Worm (Caenorhabditis elegans): ENCODE measurements around the gene T26C12.3.

T26C12.3 gene

DNA sequence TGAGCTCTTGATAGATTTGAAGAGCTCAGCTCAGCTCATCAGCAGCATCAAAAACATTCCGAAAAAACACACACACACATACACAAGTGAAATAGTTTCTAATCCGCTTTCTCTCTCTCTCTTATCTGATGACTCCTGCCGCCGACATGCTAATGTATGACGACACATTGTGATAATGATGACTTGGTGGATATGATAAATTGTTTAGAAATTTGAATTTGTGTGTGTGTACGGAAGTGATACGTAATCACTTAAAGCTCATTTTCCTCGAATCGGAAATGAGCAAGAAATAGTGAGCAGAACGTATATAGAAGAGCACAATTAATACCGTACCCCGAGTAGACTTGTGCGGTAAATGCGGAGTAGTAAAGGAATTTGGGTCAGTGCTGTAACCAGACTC, 26.3 kb downstream of the T26C12.3 start:
- TF ChIP-seq elt-2 (tag; optimal IDR thresholded peaks at IDR 0.05): no peak
- no peak for TF ChIP-seq lin-15B (tag; optimal IDR thresholded peaks at IDR 0.05)
- no peak for TF ChIP-seq egl-5 (tag; optimal IDR thresholded peaks at IDR 0.05)
- TF ChIP-seq unc-39 (tag; optimal IDR thresholded peaks at IDR 0.05): no peak
- no peak for TF ChIP-seq hmg-11 (tag; optimal IDR thresholded peaks at IDR 0.05)
- no peak for TF ChIP-seq ZK546.5 (tag; optimal IDR thresholded peaks at IDR 0.05)
- TF ChIP-seq pha-4 (tag; optimal IDR thresholded peaks at IDR 0.05): no peak
- TF ChIP-seq tbx-2 (tag; optimal IDR thresholded peaks at IDR 0.05): no peak
- TF ChIP-seq nhr-23 (tag; optimal IDR thresholded peaks at IDR 0.05): no peak
- TF ChIP-seq R02D3.7 (tag; optimal IDR thresholded peaks at IDR 0.05): no peak
- no peak for TF ChIP-seq nfya-1 (tag; optimal IDR thresholded peaks at IDR 0.05; ENCODE audit: insufficient read depth)
- no peak for TF ChIP-seq egl-27 (tag; optimal IDR thresholded peaks at IDR 0.05)
- no peak for TF ChIP-seq pqm-1 (tag; optimal IDR thresholded peaks at IDR 0.05)

- TF ChIP-seq elt-2 (tag; optimal IDR thresholded peaks at IDR 0.05) (no peak), lin-15B (tag; optimal IDR thresholded peaks at IDR 0.05) (no peak), nhr-67 (tag; optimal IDR thresholded peaks at IDR 0.05) (no peak), ceh-28 (tag; optimal IDR thresholded peaks at IDR 0.05) (peak; percentile 67), skn-1 (tag; optimal IDR thresholded peaks at IDR 0.05) (no peak), elt-3 (tag; optimal IDR thresholded peaks at IDR 0.05) (peak in 1 of 3 experiments; percentile 31), elt-1 (tag; optimal IDR thresholded peaks at IDR 0.05) (no peak), tbx-2 (tag; optimal IDR thresholded peaks at IDR 0.05) (no peak), nhr-23 (tag; optimal IDR thresholded peaks at IDR 0.05) (peak; percentile 92), nhr-25 (tag; optimal IDR thresholded peaks at IDR 0.05) (peak; percentile 12), ZK546.5 (tag; optimal IDR thresholded peaks at IDR 0.05) (no peak), unc-62 (GFP tag; optimal IDR thresholded peaks at IDR 0.05) (no peak), egl-27 (tag; optimal IDR thresholded peaks at IDR 0.05) (peak; percentile 12), nhr-43 (tag; optimal IDR thresholded peaks at IDR 0.05; ENCODE audit: poor library complexity, severe bottlenecking) (peak; percentile 81), mml-1 (tag; optimal IDR thresholded peaks at IDR 0.05) (no peak), R02D3.7 (tag; optimal IDR thresholded peaks at IDR 0.05) (no peak)
Measured at ce11 chrIV:3234269-3234668, 38.9 kb downstream of the T26C12.3 start.

ce11 chrIV:3233429-3233885, 39.7 kb downstream of the T26C12.3 start:
- TF ChIP-seq tbx-2 (tag; optimal IDR thresholded peaks at IDR 0.05): peak; percentile 12
- no peak for TF ChIP-seq mml-1 (tag; optimal IDR thresholded peaks at IDR 0.05)
- peak; percentile 19 for TF ChIP-seq nfya-1 (tag; optimal IDR thresholded peaks at IDR 0.05; ENCODE audit: insufficient read depth)
- no peak for TF ChIP-seq pqm-1 (tag; optimal IDR thresholded peaks at IDR 0.05)
- TF ChIP-seq jun-1 (tag; optimal IDR thresholded peaks at IDR 0.05): peak; percentile 23
- peak; percentile 72 for TF ChIP-seq ceh-28 (tag; optimal IDR thresholded peaks at IDR 0.05)
- TF ChIP-seq ceh-16 (tag; optimal IDR thresholded peaks at IDR 0.05): no peak
- no peak for TF ChIP-seq nhr-12 (tag; optimal IDR thresholded peaks at IDR 0.05)
- TF ChIP-seq lsy-12 (tag; optimal IDR thresholded peaks at IDR 0.05): peak; percentile 57
- TF ChIP-seq pha-4 (tag; optimal IDR thresholded peaks at IDR 0.05): peak; percentile 47
- no peak for TF ChIP-seq unc-62 (GFP tag; optimal IDR thresholded peaks at IDR 0.05)
- TF ChIP-seq snpc-4 (tag; optimal IDR thresholded peaks at IDR 0.05): peak; percentile 16
- TF ChIP-seq elt-3 (tag; optimal IDR thresholded peaks at IDR 0.05): no peak
- TF ChIP-seq nhr-23 (tag; optimal IDR thresholded peaks at IDR 0.05): peak; percentile 64
- no peak for TF ChIP-seq ztf-11 (tag; optimal IDR thresholded peaks at IDR 0.05)
- peak; percentile 83 for TF ChIP-seq nhr-43 (tag; optimal IDR thresholded peaks at IDR 0.05; ENCODE audit: poor library complexity, severe bottlenecking)
- TF ChIP-seq eor-1 (tag; optimal IDR thresholded peaks at IDR 0.05): no peak
- TF ChIP-seq nhr-25 (tag; optimal IDR thresholded peaks at IDR 0.05): peak; percentile 73
- TF ChIP-seq elt-2 (tag; optimal IDR thresholded peaks at IDR 0.05): peak; percentile 20

- TF ChIP-seq nhr-25 (tag; optimal IDR thresholded peaks at IDR 0.05): peak; percentile 77
- TF ChIP-seq egl-27 (tag; optimal IDR thresholded peaks at IDR 0.05): no peak
- no peak for TF ChIP-seq ceh-82 (tag; optimal IDR thresholded peaks at IDR 0.05)
- TF ChIP-seq ama-1 (optimal IDR thresholded peaks at IDR 0.05): peak; percentile 91
- peak; percentile 24 for TF ChIP-seq lin-15B (tag; optimal IDR thresholded peaks at IDR 0.05)
- peak; percentile 87 for TF ChIP-seq nhr-43 (tag; optimal IDR thresholded peaks at IDR 0.05; ENCODE audit: poor library complexity, severe bottlenecking)
- no peak for TF ChIP-seq skn-1 (tag; optimal IDR thresholded peaks at IDR 0.05)
- TF ChIP-seq pha-4 (tag; optimal IDR thresholded peaks at IDR 0.05): peak; percentile 44
- no peak for TF ChIP-seq nhr-12 (tag; optimal IDR thresholded peaks at IDR 0.05)
- TF ChIP-seq elt-2 (tag; optimal IDR thresholded peaks at IDR 0.05): peak; percentile 72
- TF ChIP-seq lin-39 (tag; optimal IDR thresholded peaks at IDR 0.05): peak; percentile 35
- TF ChIP-seq unc-39 (tag; optimal IDR thresholded peaks at IDR 0.05): no peak
- no peak for TF ChIP-seq fkh-10 (GFP tag; optimal IDR thresholded peaks at IDR 0.05)
- no peak for TF ChIP-seq zag-1 (tag; optimal IDR thresholded peaks at IDR 0.05)
- TF ChIP-seq R02D3.7 (tag; optimal IDR thresholded peaks at IDR 0.05): no peak
- no peak for TF ChIP-seq elt-3 (tag; optimal IDR thresholded peaks at IDR 0.05)
- TF ChIP-seq nfya-1 (tag; optimal IDR thresholded peaks at IDR 0.05; ENCODE audit: insufficient read depth): peak; percentile 62
- TF ChIP-seq ceh-28 (tag; optimal IDR thresholded peaks at IDR 0.05): peak; percentile 81
- no peak for TF ChIP-seq sea-2 (GFP tag; optimal IDR thresholded peaks at IDR 0.05)
- peak; percentile 77 for TF ChIP-seq nhr-23 (tag; optimal IDR thresholded peaks at IDR 0.05)
- TF ChIP-seq nhr-67 (tag; optimal IDR thresholded peaks at IDR 0.05): no peak
- TF ChIP-seq unc-62 (GFP tag; optimal IDR thresholded peaks at IDR 0.05): no peak
- TF ChIP-seq tbx-2 (tag; optimal IDR thresholded peaks at IDR 0.05): no peak
- TF ChIP-seq pqm-1 (tag; optimal IDR thresholded peaks at IDR 0.05): peak; percentile 37
- TF ChIP-seq nhr-76 (tag; optimal IDR thresholded peaks at IDR 0.05): no peak
- peak; percentile 38 for TF ChIP-seq mdl-1 (tag; optimal IDR thresholded peaks at IDR 0.05)
- TF ChIP-seq jun-1 (tag; optimal IDR thresholded peaks at IDR 0.05): peak; percentile 9
- peak; percentile 51 for TF ChIP-seq hmg-11 (tag; optimal IDR thresholded peaks at IDR 0.05)
- TF ChIP-seq ceh-16 (tag; optimal IDR thresholded peaks at IDR 0.05): no peak
- peak; percentile 8 for TF ChIP-seq snpc-4 (tag; optimal IDR thresholded peaks at IDR 0.05)
- TF ChIP-seq ZK546.5 (tag; optimal IDR thresholded peaks at IDR 0.05): no peak
- peak; percentile 47 for TF ChIP-seq fos-1 (tag; optimal IDR thresholded peaks at IDR 0.05)
- TF ChIP-seq nhr-11 (tag; optimal IDR thresholded peaks at IDR 0.05): no peak
- no peak for TF ChIP-seq ztf-11 (tag; optimal IDR thresholded peaks at IDR 0.05)
Measured at ce11 chrIV:3232694-3233372, 40.4 kb downstream of the T26C12.3 start.

Measured in whole organism, L3 larva.